Worm (Caenorhabditis elegans): ENCODE data around the gene lact-1.

Gene lact-1

ce11 chrX:7222383-7222782, 37.8 kb downstream of the lact-1 start (continued):
- TF ChIP-seq F26F4.8 (GFP tag; conservative IDR thresholded peaks at IDR 0.05) (no peak), T20F7.1 (GFP tag; optimal IDR thresholded peaks at IDR 0.05) (no peak), zfp-2 (tag; optimal IDR thresholded peaks at IDR 0.05) (no peak), zag-1 (tag; optimal IDR thresholded peaks at IDR 0.05) (no peak), pqm-1 (tag; optimal IDR thresholded peaks at IDR 0.05) (no peak), hif-1 (tag; optimal IDR thresholded peaks at IDR 0.05) (no peak), zip-11 (GFP tag; IDR thresholded peaks at IDR 0.05) (no peak), dpl-1 (GFP tag; optimal IDR thresholded peaks at IDR 0.05) (no peak), ama-1 (optimal IDR thresholded peaks at IDR 0.05) (no peak), tag-97 (GFP tag; IDR thresholded peaks at IDR 0.05) (no peak), F37D6.2 (tag; optimal IDR thresholded peaks at IDR 0.05) (no peak), nhr-111 (GFP tag; optimal IDR thresholded peaks at IDR 0.05) (no peak), set-16 (GFP tag; IDR thresholded peaks at IDR 0.05) (no peak), nhr-11 (tag; optimal IDR thresholded peaks at IDR 0.05) (no peak), ces-1 (GFP tag; optimal IDR thresholded peaks at IDR 0.05) (no peak), ceh-20 (GFP tag; IDR thresholded peaks at IDR 0.05) (0 out of 2 replicates have a peak, but pooled peaks have one; percentile 38), nhr-48 (tag; optimal IDR thresholded peaks at IDR 0.05) (no peak), lsy-2 (tag; optimal IDR thresholded peaks at IDR 0.05) (no peak), zfp-3 (GFP tag; conservative IDR thresholded peaks at IDR 0.05) (no peak), lin-13 (GFP tag; optimal IDR thresholded peaks at IDR 0.05) (no peak), nhr-42 (GFP tag; IDR thresholded peaks at IDR 0.05) (no peak), ztf-11 (tag; optimal IDR thresholded peaks at IDR 0.05) (no peak), ctbp-1 (GFP tag; IDR thresholded peaks at IDR 0.05) (no peak), madf-5 (GFP tag; IDR thresholded peaks at IDR 0.05) (no peak)

- peak; percentile 29 for TF ChIP-seq aha-1 (tag)
- TF ChIP-seq ceh-20 (GFP tag; IDR thresholded peaks at IDR 0.05): no peak
Observed at ce11 chrX:7220209-7220608, 40.0 kb downstream of the lact-1 start.

ce11 chrX:7217704-7218479, 42.3 kb downstream of the lact-1 start, which contains the start of gene syd-9:
Gene syd-9 (plus strand): TSS chrX:7218097.
- TF ChIP-seq aha-1 (tag) (peak; percentile 92), nhr-76 (tag; optimal IDR thresholded peaks at IDR 0.05) (no peak), set-16 (GFP tag; IDR thresholded peaks at IDR 0.05) (peak; percentile 95), cey-2 (tag; optimal IDR thresholded peaks at IDR 0.05; ENCODE audit: borderline replicate concordance, insufficient read depth) (no peak), lim-7 (GFP tag; IDR thresholded peaks at IDR 0.05) (0 out of 2 replicates have a peak, but pooled peaks have one; percentile 21), dpl-1 (GFP tag; optimal IDR thresholded peaks at IDR 0.05) (no peak), rbr-2 (tag; optimal IDR thresholded peaks at IDR 0.05) (peak; percentile 5), ctbp-1 (GFP tag; IDR thresholded peaks at IDR 0.05) (0 out of 2 replicates have a peak, but pooled peaks have one; percentile 23), F37D6.2 (tag; optimal IDR thresholded peaks at IDR 0.05) (peak; percentile 29), nhr-102 (tag; optimal IDR thresholded peaks at IDR 0.05) (no peak), egl-43 (GFP tag; IDR thresholded peaks at IDR 0.05) (peak; percentile 45; the same call in 1 of the 2 replicates), hlh-30 (tag; optimal IDR thresholded peaks at IDR 0.05; ENCODE audit: insufficient read depth) (peak; percentile 19)

ce11 chrX:7211405-7211804, 48.8 kb downstream of the lact-1 start, which contains the start of gene spp-22:
Gene spp-22 (plus strand): TSS chrX:7211705.
- no peak for TF ChIP-seq nhr-41 (GFP tag; IDR thresholded peaks at IDR 0.05)
- TF ChIP-seq vab-7 (GFP tag; IDR thresholded peaks at IDR 0.05): no peak
- TF ChIP-seq ZK337.2 (GFP tag; IDR thresholded peaks at IDR 0.05): no peak
- no peak for TF ChIP-seq mxl-2 (GFP tag; conservative IDR thresholded peaks at IDR 0.05)
- no peak for TF ChIP-seq zfp-2 (tag; optimal IDR thresholded peaks at IDR 0.05)
- no peak for TF ChIP-seq unc-130 (GFP tag; optimal IDR thresholded peaks at IDR 0.05)
